Fruit fly (Drosophila melanogaster) whole organism: ENCODE measurements around the gene sloth2.

Experiments
- CG8478 ChIP-seq: fragments of >200 bp; optimal IDR thresholded peaks from 2 replicates; lab custom pipeline; 2018; ENCODE audit warnings: inconsistent platforms
- Dll ChIP-seq: fragments of >200 bp; optimal IDR thresholded peaks from 2 replicates; lab custom pipeline; 2017
- EcR ChIP-seq, 2 experiments: fragments of >200 bp; optimal IDR thresholded peaks; 2 replicates each; lab custom pipeline; 2017; ENCODE audit warnings: missing biosample characterization in 2 of 2, missing genetic modification characterization in 2 of 2, missing genetic modification reagents in 2 of 2
- pan ChIP-seq: fragments of >200 bp; optimal IDR thresholded peaks from 2 replicates; lab custom pipeline; 2017
- psq ChIP-seq: fragments of >200 bp; optimal IDR thresholded peaks from 2 replicates; lab custom pipeline; 2017
- usp ChIP-seq: fragments of >200 bp; optimal IDR thresholded peaks from 2 replicates; lab custom pipeline; 2017; ENCODE audit warnings: missing biosample characterization, missing genetic modification characterization, mixed read lengths

- no peak for TF ChIP-seq EcR (GFP tag; optimal IDR thresholded peaks at IDR 0.05; lab: Kevin White, UChicago)
- TF ChIP-seq CG8478 (lab: Kevin White, UChicago) = no peak
- no peak for TF ChIP-seq pan (lab: Kevin White, UChicago)
- no peak for TF ChIP-seq usp (GFP tag; lab: Kevin White, UChicago)
- no peak for TF ChIP-seq psq
- no peak for TF ChIP-seq Dll
Observed at dm6 chrX:6995258-6995657, 15.9 kb upstream of the sloth2 start.
